Worm (Caenorhabditis elegans): ENCODE data around the gene R05F9.11.

DNA sequence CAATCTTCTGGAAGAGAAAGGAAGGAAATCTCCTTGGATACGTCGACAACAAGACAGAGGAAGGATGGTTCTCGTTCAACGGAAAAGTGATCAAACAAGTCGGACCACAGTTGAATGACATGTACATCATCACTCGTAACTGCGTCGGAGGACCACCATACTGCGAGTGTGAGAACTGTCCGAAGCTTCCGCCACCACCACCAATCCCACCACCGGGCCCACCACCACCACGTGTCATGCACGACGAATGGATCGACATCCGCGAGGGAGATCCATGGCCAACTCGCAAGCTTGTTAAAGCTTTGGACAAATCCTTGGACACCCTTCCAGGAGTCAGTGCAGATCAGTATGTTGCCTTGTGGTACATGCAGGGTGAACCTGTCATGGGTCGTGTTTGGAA, 17.3 kb upstream of the R05F9.11 start:
- TF ChIP-seq him-1 (tag; optimal IDR thresholded peaks at IDR 0.05) = no peak
- TF ChIP-seq dao-5 (tag; optimal IDR thresholded peaks at IDR 0.05) = no peak
